Worm (Caenorhabditis elegans): ENCODE data around the gene egl-5.

egl-5 gene

ce11 chrIII:7860885-7861284 lies 46.7 kb downstream of the egl-5 start, which contains the start of gene cuc-1:
cuc-1 (minus strand) TSS chrIII:7860985.
- TF ChIP-seq nhr-120 (GFP tag; IDR thresholded peaks at IDR 0.05) (no peak), nhr-80 (tag; optimal IDR thresholded peaks at IDR 0.05) (peak; percentile 48)

ce11 chrIII:7861535-7862120 lies 47.5 kb downstream of the egl-5 start, which contains the start of gene snr-5:
snr-5 (plus strand) TSS chrIII:7862070.
- TF ChIP-seq rec-8 (tag; optimal IDR thresholded peaks at IDR 0.05) (no peak), ama-1 (optimal IDR thresholded peaks at IDR 0.05) (no peak), ama-1 (GFP tag; optimal IDR thresholded peaks at IDR 0.05) (peak in 1 of 2 experiments; percentile 18)

ce11 chrIII:7865238-7865761 lies 51.1 kb downstream of the egl-5 start, which contains the start of gene slc-17.3:
slc-17.3 (minus strand) TSS chrIII:7865288.
- TF ChIP-seq nhr-80 (tag; optimal IDR thresholded peaks at IDR 0.05): peak; percentile 61
- no peak for TF ChIP-seq K12H6.12 (tag; optimal IDR thresholded peaks at IDR 0.05)

- no peak for TF ChIP-seq xnd-1 (tag; optimal IDR thresholded peaks at IDR 0.05)
- TF ChIP-seq dpl-1 (GFP tag; optimal IDR thresholded peaks at IDR 0.05): no peak
- no peak for TF ChIP-seq B0261.1 (tag; optimal IDR thresholded peaks at IDR 0.05)
- no peak for TF ChIP-seq akir-1 (GFP tag; optimal IDR thresholded peaks at IDR 0.05)
- TF ChIP-seq F23B12.7 (tag; optimal IDR thresholded peaks at IDR 0.05; ENCODE audit: insufficient read depth): no peak
- TF ChIP-seq madf-10 (tag; optimal IDR thresholded peaks at IDR 0.05): no peak
- no peak for TF ChIP-seq F57C9.4 (tag; optimal IDR thresholded peaks at IDR 0.05)
- TF ChIP-seq ceh-58 (GFP tag; IDR thresholded peaks at IDR 0.05): no peak
- no peak for TF ChIP-seq F55B11.4 (tag; optimal IDR thresholded peaks at IDR 0.05; ENCODE audit: borderline replicate concordance, insufficient read depth)
- no peak for TF ChIP-seq T26A5.8 (tag; optimal IDR thresholded peaks at IDR 0.05)
- no peak for TF ChIP-seq Y67H2A.10 (GFP tag; conservative IDR thresholded peaks at IDR 0.05)
Measured at ce11 chrIII:7866189-7866588, 52.0 kb downstream of the egl-5 start, which contains the start of gene cup-4. cup-4 (plus strand) TSS chrIII:7866489.

Measured in whole organism, young adult.